Worm (Caenorhabditis elegans) whole organism, L3 larva: ENCODE results near the gene clec-194.

Experiments
- fkh-10 ChIP-seq: sonication (generic microtip); optimal IDR thresholded peaks from 2 replicates; lab custom pipeline; 2017; ENCODE audit warnings: missing biosample characterization, missing genetic modification reagents, missing genetic modification characterization
- nfya-1 ChIP-seq: sonication (generic microtip); optimal IDR thresholded peaks from 2 replicates; lab custom pipeline; 2017; ENCODE audit warnings: missing genetic modification characterization, mild to moderate bottlenecking, missing compliant biosample characterization, antibody characterized with exemption, moderate library complexity; ENCODE audit not compliant: insufficient read depth

- TF ChIP-seq nfya-1, result no peak
- TF ChIP-seq fkh-10 (GFP tag; lab: Kevin White, UChicago), result no peak
These were observed 1.6 kb upstream of the clec-194 start, which contains the start of gene Y116A8A.7 for ce11 chrIV:16829896-16830295.
